Fruit fly (Drosophila melanogaster) whole organism, pupa: ENCODE data around the gene CG42238.

Experiments
- CG8159 ChIP-seq: fragments of 200-800 bp; sonication (Bioruptor generic); optimal IDR thresholded peaks from 3 replicates; lab custom pipeline; 2018; ENCODE audit warnings: missing biosample characterization, mild to moderate bottlenecking, missing genetic modification characterization, moderate library complexity
- D1 ChIP-seq: fragments of 200-800 bp; sonication (Bioruptor generic); optimal IDR thresholded peaks from 2 replicates; lab custom pipeline; 2018; ENCODE audit warnings: missing biosample characterization, mild to moderate bottlenecking, missing genetic modification characterization, moderate library complexity
- EcR ChIP-seq: fragments of 200-800 bp; sonication (Bioruptor generic); optimal IDR thresholded peaks from 3 replicates; lab custom pipeline; 2019; ENCODE audit warnings: missing biosample characterization, missing genetic modification characterization, mild to moderate bottlenecking, moderate library complexity, missing genetic modification reagents
- rn ChIP-seq: fragments of 200-800 bp; sonication (Bioruptor generic); IDR thresholded peaks from 2 replicates; pipeline ENCODE4 v1.3.6; 2022; ENCODE audit warnings: missing biosample characterization, missing genetic modification characterization

DNA sequence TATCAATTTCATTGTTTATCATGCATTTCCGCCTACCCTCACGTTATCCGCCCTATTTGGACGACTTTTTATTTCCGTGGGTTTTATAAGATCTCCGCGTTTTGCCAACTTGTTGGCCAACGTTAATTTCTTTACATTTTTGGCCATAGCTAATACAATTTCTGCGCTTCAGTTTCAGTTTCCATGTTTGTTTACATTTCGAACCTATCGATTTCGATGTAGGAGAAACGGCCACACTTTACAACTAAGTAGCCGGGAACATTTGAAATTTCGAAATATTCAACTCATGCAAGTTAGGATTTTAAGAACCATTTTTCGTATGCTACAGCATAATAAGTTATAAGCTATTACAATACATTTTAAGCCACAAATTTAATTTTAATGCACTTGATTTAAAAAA lies 124.3 kb downstream of the CG42238 start, which contains the start of gene Nthl1:
- TF ChIP-seq CG8159 (tag; lab: Kevin White, UChicago), result no peak
- TF ChIP-seq EcR, result no peak
- TF ChIP-seq D1, result no peak
- no peak for TF ChIP-seq rn (GFP tag; lab: Robert Waterston, UW)
